Fruit fly (Drosophila melanogaster): Measurements from ENCODE around the gene CG10570.

Gene CG10570

dm6 chr2L:18780911-18781545 is 30.0 kb downstream of the CG10570 start:
- no peak for TF ChIP-seq CG8159 (tag; optimal IDR thresholded peaks at IDR 0.05)
- TF ChIP-seq EcR (GFP tag; optimal IDR thresholded peaks at IDR 0.05), result no peak

- no peak for TF ChIP-seq Pif1A (GFP tag; optimal IDR thresholded peaks at IDR 0.05)
- no peak for TF ChIP-seq Snoo (tag; optimal IDR thresholded peaks at IDR 0.05)
- no peak for TF ChIP-seq CG8159 (tag; optimal IDR thresholded peaks at IDR 0.05)
- no peak for TF ChIP-seq CG9948 (tag; optimal IDR thresholded peaks at IDR 0.05)
- TF ChIP-seq gl (tag; optimal IDR thresholded peaks at IDR 0.05), result no peak
- no peak for TF ChIP-seq fd96Ca (GFP tag; IDR thresholded peaks at IDR 0.05)
- no peak for TF ChIP-seq CG15710 (tag; optimal IDR thresholded peaks at IDR 0.05)
- TF ChIP-seq CG17806 (tag; optimal IDR thresholded peaks at IDR 0.05), result no peak
- TF ChIP-seq CG13204 (GFP tag; optimal IDR thresholded peaks at IDR 0.05), result no peak
- no peak for TF ChIP-seq CG4496 (GFP tag; IDR thresholded peaks at IDR 0.05)
- no peak for TF ChIP-seq CG34367 (tag; optimal IDR thresholded peaks at IDR 0.05)
Measured at dm6 chr2L:18777442-18777841, 33.6 kb downstream of the CG10570 start.

- no peak for TF ChIP-seq CG34367 (tag; optimal IDR thresholded peaks at IDR 0.05)
- TF ChIP-seq D1 (tag; optimal IDR thresholded peaks at IDR 0.05), result peak; percentile 33
- no peak for TF ChIP-seq CG9948 (tag; optimal IDR thresholded peaks at IDR 0.05)
- TF ChIP-seq CG10348 (GFP tag; IDR thresholded peaks at IDR 0.05), result no peak
- TF ChIP-seq fd96Ca (GFP tag; IDR thresholded peaks at IDR 0.05), result no peak
Measured at dm6 chr2L:18776559-18776958, 34.5 kb downstream of the CG10570 start.

dm6 chr2L:18775274-18775673 is 35.8 kb downstream of the CG10570 start:
- TF ChIP-seq CG9948 (tag; optimal IDR thresholded peaks at IDR 0.05) (no peak), Snoo (tag; optimal IDR thresholded peaks at IDR 0.05) (no peak), CG14655 (GFP tag; optimal IDR thresholded peaks at IDR 0.05) (no peak), CG4496 (GFP tag; IDR thresholded peaks at IDR 0.05) (no peak), gl (tag; optimal IDR thresholded peaks at IDR 0.05) (no peak), CG8159 (tag; optimal IDR thresholded peaks at IDR 0.05) (no peak), fd96Ca (GFP tag; IDR thresholded peaks at IDR 0.05) (no peak), CG15710 (tag; optimal IDR thresholded peaks at IDR 0.05) (no peak), CG12605 (GFP tag; IDR thresholded peaks at IDR 0.05) (no peak), Pif1A (GFP tag; optimal IDR thresholded peaks at IDR 0.05) (no peak), CG13204 (GFP tag; optimal IDR thresholded peaks at IDR 0.05) (no peak)

dm6 chr2L:18767815-18768214 is 43.2 kb downstream of the CG10570 start:
- no peak for TF ChIP-seq CG13204 (GFP tag; optimal IDR thresholded peaks at IDR 0.05)
- TF ChIP-seq CG4496 (GFP tag; IDR thresholded peaks at IDR 0.05), result no peak
- no peak for TF ChIP-seq Snoo (tag; optimal IDR thresholded peaks at IDR 0.05)
- no peak for TF ChIP-seq CG12605 (GFP tag; IDR thresholded peaks at IDR 0.05)
- no peak for TF ChIP-seq CG8159 (tag; optimal IDR thresholded peaks at IDR 0.05)
- TF ChIP-seq Pif1B (GFP tag; optimal IDR thresholded peaks at IDR 0.05), result no peak

dm6 chr2L:18767137-18767536 is 43.9 kb downstream of the CG10570 start:
- no peak for TF ChIP-seq D1 (tag; optimal IDR thresholded peaks at IDR 0.05)
- no peak for TF ChIP-seq CG13204 (GFP tag; optimal IDR thresholded peaks at IDR 0.05)
- no peak for TF ChIP-seq gl (tag; optimal IDR thresholded peaks at IDR 0.05)
- peak; percentile 48 for TF ChIP-seq CG15710 (tag; optimal IDR thresholded peaks at IDR 0.05)
- TF ChIP-seq CG12605 (GFP tag; IDR thresholded peaks at IDR 0.05), result 0 out of 2 replicates have a peak, but pooled peaks have one; percentile 30
- TF ChIP-seq fd96Ca (GFP tag; IDR thresholded peaks at IDR 0.05), result no peak
- no peak for TF ChIP-seq Pif1B (GFP tag; optimal IDR thresholded peaks at IDR 0.05)
- peak; percentile 30 for TF ChIP-seq CG34367 (tag; optimal IDR thresholded peaks at IDR 0.05)
- TF ChIP-seq rn (GFP tag; IDR thresholded peaks at IDR 0.05), result no peak
- no peak for TF ChIP-seq EcR (GFP tag; optimal IDR thresholded peaks at IDR 0.05)
- peak; percentile 50 for TF ChIP-seq CG32121 (GFP tag; IDR thresholded peaks at IDR 0.05)
- peak; percentile 46 for TF ChIP-seq CG8301 (tag; optimal IDR thresholded peaks at IDR 0.05)
- TF ChIP-seq Pif1A (GFP tag; optimal IDR thresholded peaks at IDR 0.05), result peak; percentile 27
- no peak for TF ChIP-seq Snoo (tag; optimal IDR thresholded peaks at IDR 0.05)
- peak; percentile 26; the same call in 1 of the 3 replicates for TF ChIP-seq CG4496 (GFP tag; IDR thresholded peaks at IDR 0.05)
- no peak for TF ChIP-seq CG10348 (GFP tag; IDR thresholded peaks at IDR 0.05)
- peak; percentile 49 for TF ChIP-seq CG8159 (tag; optimal IDR thresholded peaks at IDR 0.05)
- no peak for TF ChIP-seq CG17806 (tag; optimal IDR thresholded peaks at IDR 0.05)
- TF ChIP-seq CG14655 (GFP tag; optimal IDR thresholded peaks at IDR 0.05), result peak; percentile 49
- peak; percentile 43; the same call in 1 of the 2 replicates for TF ChIP-seq Ets98B (GFP tag; IDR thresholded peaks at IDR 0.05)
- TF ChIP-seq CG9948 (tag; optimal IDR thresholded peaks at IDR 0.05), result peak; percentile 42

- TF ChIP-seq CG4496 (GFP tag; IDR thresholded peaks at IDR 0.05), result 0 out of 3 replicates have a peak, but pooled peaks have one; percentile 6
- TF ChIP-seq CG9948 (tag; optimal IDR thresholded peaks at IDR 0.05), result no peak
- no peak for TF ChIP-seq EcR (GFP tag; optimal IDR thresholded peaks at IDR 0.05)
- peak; percentile 13; the same call in 1 of the 2 replicates for TF ChIP-seq Ets98B (GFP tag; IDR thresholded peaks at IDR 0.05)
- TF ChIP-seq CG17806 (tag; optimal IDR thresholded peaks at IDR 0.05), result no peak
- TF ChIP-seq rn (GFP tag; IDR thresholded peaks at IDR 0.05), result no peak
- TF ChIP-seq fd96Ca (GFP tag; IDR thresholded peaks at IDR 0.05), result no peak
Measured at dm6 chr2L:18765760-18766159, 45.3 kb downstream of the CG10570 start.
